Worm (Caenorhabditis elegans) whole organism, young adult: Measurements from ENCODE around the gene srh-240.

Experiments used
- B0019.2 ChIP-seq: fragments of 200-800 bp; sonication (Bioruptor generic); conservative IDR thresholded peaks from 2 replicates; pipeline ENCODE4 v1.3.6; 2022; ENCODE audit warnings: missing genetic modification reagents, missing genetic modification characterization, missing compliant biosample characterization
- B0035.1 ChIP-seq: sonication (generic microtip); optimal IDR thresholded peaks from 2 replicates; lab custom pipeline; 2016; ENCODE audit warnings: missing genetic modification characterization, mild to moderate bottlenecking, missing compliant biosample characterization, missing genotype, missing genetic modification reagents
- B0336.3 ChIP-seq: fragments of 200-800 bp; sonication (Bioruptor generic); IDR thresholded peaks from 2 replicates; pipeline ENCODE4 v1.3.6; 2022; ENCODE audit warnings: missing genetic modification characterization, missing compliant biosample characterization
- F33H1.4 ChIP-seq: fragments of 200-800 bp; sonication (Bioruptor generic); IDR thresholded peaks from 2 replicates; pipeline ENCODE4 v1.3.6; 2022; ENCODE audit warnings: missing genetic modification reagents, missing genetic modification characterization, missing compliant biosample characterization
- F52B5.7 ChIP-seq: sonication (generic microtip); optimal IDR thresholded peaks from 2 replicates; lab custom pipeline; 2016; ENCODE audit warnings: mild to moderate bottlenecking, missing genetic modification characterization, missing compliant biosample characterization
- K12H6.12 ChIP-seq: fragments of 200-800 bp; sonication (Bioruptor generic); optimal IDR thresholded peaks from 2 replicates; lab custom pipeline; 2018; ENCODE audit warnings: mild to moderate bottlenecking, missing genetic modification characterization, missing compliant biosample characterization
- T07F8.4 ChIP-seq: sonication (generic microtip); optimal IDR thresholded peaks from 2 replicates; lab custom pipeline; 2016; ENCODE audit warnings: mild to moderate bottlenecking, missing genetic modification characterization, moderate library complexity, missing compliant biosample characterization
- aptf-3 ChIP-seq: fragments of 200-800 bp; sonication (Bioruptor generic); IDR thresholded peaks from 2 replicates; pipeline ENCODE4 v1.3.6; 2022; ENCODE audit warnings: missing genetic modification characterization, missing compliant biosample characterization
- athp-1 ChIP-seq: sonication (generic microtip); optimal IDR thresholded peaks from 2 replicates; lab custom pipeline; 2017; ENCODE audit warnings: mild to moderate bottlenecking, missing genetic modification characterization, missing compliant biosample characterization
- attf-5 ChIP-seq: fragments of 200-800 bp; sonication (Bioruptor generic); optimal IDR thresholded peaks from 2 replicates; lab custom pipeline; 2018; ENCODE audit warnings: mild to moderate bottlenecking, missing genetic modification characterization, missing compliant biosample characterization
- attf-6 ChIP-seq: fragments of 200-800 bp; sonication (Bioruptor generic); IDR thresholded peaks from 2 replicates; pipeline ENCODE4 v1.3.6; 2022; ENCODE audit warnings: missing genetic modification reagents, missing genetic modification characterization, missing compliant biosample characterization
- bed-2 ChIP-seq: fragments of 200-800 bp; sonication (Bioruptor generic); IDR thresholded peaks from 2 replicates; pipeline ENCODE4 v1.3.6; 2022; ENCODE audit warnings: missing genetic modification reagents, missing genetic modification characterization, missing compliant biosample characterization
- ccch-3 ChIP-seq: fragments of 200-800 bp; sonication (Bioruptor generic); optimal IDR thresholded peaks from 2 replicates; lab custom pipeline; 2018; ENCODE audit warnings: mild to moderate bottlenecking, missing genetic modification characterization, missing compliant biosample characterization
- cebp-2 ChIP-seq: fragments of 200-800 bp; sonication (Bioruptor generic); IDR thresholded peaks from 2 replicates; pipeline ENCODE4 v1.3.6; 2022; ENCODE audit warnings: missing genetic modification characterization, missing compliant biosample characterization
- ceh-100 ChIP-seq: fragments of 200-800 bp; sonication (Bioruptor generic); IDR thresholded peaks from 2 replicates; pipeline ENCODE4 v1.3.6; 2022; ENCODE audit warnings: missing genetic modification reagents, missing genetic modification characterization, missing compliant biosample characterization
- fkh-3 ChIP-seq: sonication (generic microtip); optimal IDR thresholded peaks from 2 replicates; lab custom pipeline; 2016; ENCODE audit warnings: mild to moderate bottlenecking, missing genetic modification characterization, missing compliant biosample characterization
- hmg-20 ChIP-seq: fragments of 200-800 bp; sonication (Bioruptor generic); IDR thresholded peaks from 2 replicates; pipeline ENCODE4 v1.3.6; 2022; ENCODE audit warnings: missing genetic modification reagents, missing genetic modification characterization, missing compliant biosample characterization
- hsf-1 ChIP-seq: fragments of 200-800 bp; sonication (Bioruptor generic); IDR thresholded peaks from 2 replicates; pipeline ENCODE4 v1.3.6; 2022; ENCODE audit warnings: missing genetic modification reagents, missing genetic modification characterization, missing compliant biosample characterization
- lag-1 ChIP-seq: fragments of 200-800 bp; sonication (Bioruptor generic); IDR thresholded peaks from 2 replicates; pipeline ENCODE4 v1.3.6; 2022; ENCODE audit warnings: missing genetic modification reagents, missing genetic modification characterization, missing compliant biosample characterization
- lin-35 ChIP-seq, 3 experiments: fragments of 150-350 bp in 2 of 3; sonication (generic microtip) in 1 of 3; optimal IDR thresholded peaks; 2 replicates each; lab custom pipeline; 2014 to 2018; ENCODE audit warnings: missing biosample characterization in 3 of 3, missing genetic modification characterization in 3 of 3, missing genetic modification reagents in 3 of 3
- lin-54 ChIP-seq: fragments of 200-800 bp; sonication (Bioruptor generic); optimal IDR thresholded peaks from 2 replicates; lab custom pipeline; 2018; ENCODE audit warnings: mild to moderate bottlenecking, missing genetic modification characterization, missing compliant biosample characterization
- lsl-1 ChIP-seq: fragments of 200-800 bp; sonication (Bioruptor generic); optimal IDR thresholded peaks from 2 replicates; lab custom pipeline; 2018; ENCODE audit warnings: mild to moderate bottlenecking, missing genetic modification characterization, moderate library complexity, missing compliant biosample characterization
- madf-6 ChIP-seq: fragments of 200-800 bp; sonication (Bioruptor generic); IDR thresholded peaks from 2 replicates; pipeline ENCODE4 v1.3.6; 2022; ENCODE audit warnings: missing genetic modification reagents, missing genetic modification characterization, missing compliant biosample characterization
- madf-8 ChIP-seq: fragments of 200-800 bp; sonication (Bioruptor generic); conservative IDR thresholded peaks from 2 replicates; pipeline ENCODE4 v1.3.6; 2022; ENCODE audit warnings: missing genetic modification reagents, missing genetic modification characterization, missing compliant biosample characterization
- mcd-1 ChIP-seq: fragments of 200-800 bp; sonication (Bioruptor generic); IDR thresholded peaks from 2 replicates; pipeline ENCODE4 v1.3.6; 2022; ENCODE audit warnings: missing genetic modification reagents, missing genetic modification characterization, missing compliant biosample characterization
- mxl-1 ChIP-seq: sonication (generic microtip); optimal IDR thresholded peaks from 2 replicates; lab custom pipeline; 2016; ENCODE audit warnings: missing genetic modification characterization, missing compliant biosample characterization
- nfya-2 ChIP-seq: fragments of 200-800 bp; sonication (Bioruptor generic); IDR thresholded peaks from 2 replicates; pipeline ENCODE4 v1.3.6; 2022; ENCODE audit warnings: missing genetic modification reagents, missing genetic modification characterization, missing compliant biosample characterization
- repo-1 ChIP-seq: sonication (generic microtip); optimal IDR thresholded peaks from 2 replicates; lab custom pipeline; 2017; ENCODE audit warnings: mild to moderate bottlenecking, missing genetic modification characterization, missing compliant biosample characterization
- sea-2 ChIP-seq: fragments of 200-800 bp; sonication (Bioruptor generic); IDR thresholded peaks from 2 replicates; pipeline ENCODE4 v1.3.6; 2022; ENCODE audit warnings: missing genetic modification characterization, missing compliant biosample characterization
- snpc-4 ChIP-seq, 5 experiments: fragments of 150-350 bp in 1 of 5; sonication (generic microtip) in 4 of 5; optimal IDR thresholded peaks; 2 replicates each; lab custom pipeline; 2014 to 2018; ENCODE audit warnings: missing genetic modification characterization in 5 of 5, missing biosample characterization in 3 of 5, antibody characterized with exemption in 2 of 5, mild to moderate bottlenecking in 2 of 5, missing compliant biosample characterization in 2 of 5, missing genotype in 2 of 5, moderate library complexity in 2 of 5, missing genetic modification reagents in 1 of 5
- somi-1 ChIP-seq: fragments of 200-800 bp; sonication (Bioruptor generic); optimal IDR thresholded peaks from 2 replicates; lab custom pipeline; 2018; ENCODE audit warnings: mild to moderate bottlenecking, missing genetic modification characterization, missing compliant biosample characterization
- sptf-2 ChIP-seq: fragments of 200-800 bp; sonication (Bioruptor generic); optimal IDR thresholded peaks from 2 replicates; lab custom pipeline; 2018; ENCODE audit warnings: mild to moderate bottlenecking, missing genetic modification characterization, missing compliant biosample characterization
- unc-130 ChIP-seq: sonication (generic microtip); optimal IDR thresholded peaks from 2 replicates; lab custom pipeline; 2016; ENCODE audit warnings: missing genetic modification reagents, missing genetic modification characterization, missing compliant biosample characterization
- xnd-1 ChIP-seq: sonication (generic microtip); optimal IDR thresholded peaks from 2 replicates; lab custom pipeline; 2016; ENCODE audit warnings: missing genotype, missing genetic modification reagents, missing genetic modification characterization, missing compliant biosample characterization
- ztf-18 ChIP-seq: sonication (generic microtip); optimal IDR thresholded peaks from 2 replicates; lab custom pipeline; 2016; ENCODE audit warnings: missing genotype, mild to moderate bottlenecking, missing genetic modification characterization, missing compliant biosample characterization

srh-240 gene

ce11 chrV:2896198-2896660 is 31.2 kb downstream of the srh-240 start, which contains the start of gene pals-32:
TSS of gene pals-32 (plus strand) at chrV:2896610.
- TF ChIP-seq repo-1 (tag; lab: Kevin White, UChicago) (no peak), lag-1 (GFP tag; lab: Robert Waterston, UW) (no peak), B0336.3 (GFP tag; lab: Robert Waterston, UW) (no peak), aptf-3 (GFP tag; lab: Robert Waterston, UW) (no peak), mxl-1 (no peak), B0019.2 (GFP tag; lab: Robert Waterston, UW) (no peak), madf-6 (GFP tag; lab: Robert Waterston, UW) (no peak)

ce11 chrV:2899867-2900266 is 34.9 kb downstream of the srh-240 start, which contains the start of gene str-46:
TSS of gene str-46 (minus strand) at chrV:2899967.
- TF ChIP-seq F52B5.7 (tag; lab: Kevin White, UChicago) (no peak), athp-1 (tag; lab: Kevin White, UChicago) (no peak), madf-8 (GFP tag; lab: Robert Waterston, UW) (no peak), K12H6.12 (tag; lab: Kevin White, UChicago) (no peak), ccch-3 (GFP tag; lab: Kevin White, UChicago) (no peak), hmg-20 (GFP tag; lab: Robert Waterston, UW) (no peak)

- TF ChIP-seq snpc-4 (GFP tag; optimal IDR thresholded peaks at IDR 0.05; lab: Kevin White, UChicago) = no peak
- TF ChIP-seq snpc-4 (tag; optimal IDR thresholded peaks at IDR 0.05; lab: Kevin White, UChicago) = no peak
- no peak for TF ChIP-seq lin-35 (GFP tag; optimal IDR thresholded peaks at IDR 0.05; lab: Kevin White, UChicago)
- no peak for TF ChIP-seq hsf-1 (GFP tag; lab: Robert Waterston, UW)
- TF ChIP-seq cebp-2 (GFP tag; lab: Robert Waterston, UW) = no peak
- TF ChIP-seq T07F8.4 (tag; lab: Kevin White, UChicago) = no peak
- no peak for TF ChIP-seq fkh-3 (tag; lab: Kevin White, UChicago)
- no peak for TF ChIP-seq lin-54 (GFP tag; lab: Kevin White, UChicago)
- no peak for TF ChIP-seq mcd-1 (GFP tag; lab: Robert Waterston, UW)
- no peak for TF ChIP-seq ztf-18 (tag; lab: Kevin White, UChicago)
- no peak for TF ChIP-seq lsl-1 (GFP tag; lab: Kevin White, UChicago)
- TF ChIP-seq ceh-100 (GFP tag; lab: Robert Waterston, UW) = no peak
- TF ChIP-seq B0336.3 (GFP tag; lab: Robert Waterston, UW) = no peak
- no peak for TF ChIP-seq nfya-2 (GFP tag; lab: Robert Waterston, UW)
- TF ChIP-seq attf-5 = no peak
- no peak for TF ChIP-seq xnd-1 (tag; lab: Kevin White, UChicago)
These were observed 38.2 kb downstream of the srh-240 start, which contains the start of gene C31B8.7 for ce11 chrV:2903227-2903626. TSS of gene C31B8.7 (minus strand) at chrV:2903327.

ce11 chrV:2909525-2909924 is 44.5 kb downstream of the srh-240 start, which contains the start of gene zmp-3:
TSS of gene zmp-3 (minus strand) at chrV:2909625.
- TF ChIP-seq repo-1 (tag; lab: Kevin White, UChicago) = no peak
- no peak for TF ChIP-seq F52B5.7 (tag; lab: Kevin White, UChicago)
- TF ChIP-seq B0035.1 (tag; lab: Kevin White, UChicago) = no peak
- TF ChIP-seq B0336.3 (GFP tag; lab: Robert Waterston, UW) = no peak
- no peak for TF ChIP-seq attf-6 (GFP tag; lab: Robert Waterston, UW)

ce11 chrV:2912901-2913300 is 47.9 kb downstream of the srh-240 start, which contains the start of gene C31B8.9:
TSS of gene C31B8.9 (minus strand) at chrV:2913001.
- TF ChIP-seq sea-2 (GFP tag; lab: Robert Waterston, UW) = no peak
- TF ChIP-seq bed-2 = no peak
- TF ChIP-seq unc-130 (GFP tag; lab: Kevin White, UChicago) = no peak
- no peak for TF ChIP-seq sptf-2
- no peak for TF ChIP-seq ceh-100 (GFP tag; lab: Robert Waterston, UW)
- TF ChIP-seq F33H1.4 (GFP tag; lab: Robert Waterston, UW) = no peak
- no peak for TF ChIP-seq ztf-18 (tag; lab: Kevin White, UChicago)
- no peak for TF ChIP-seq somi-1 (GFP tag; lab: Kevin White, UChicago)
